Worm (Caenorhabditis elegans): Measurements from ENCODE around the gene ZC204.14.

DNA sequence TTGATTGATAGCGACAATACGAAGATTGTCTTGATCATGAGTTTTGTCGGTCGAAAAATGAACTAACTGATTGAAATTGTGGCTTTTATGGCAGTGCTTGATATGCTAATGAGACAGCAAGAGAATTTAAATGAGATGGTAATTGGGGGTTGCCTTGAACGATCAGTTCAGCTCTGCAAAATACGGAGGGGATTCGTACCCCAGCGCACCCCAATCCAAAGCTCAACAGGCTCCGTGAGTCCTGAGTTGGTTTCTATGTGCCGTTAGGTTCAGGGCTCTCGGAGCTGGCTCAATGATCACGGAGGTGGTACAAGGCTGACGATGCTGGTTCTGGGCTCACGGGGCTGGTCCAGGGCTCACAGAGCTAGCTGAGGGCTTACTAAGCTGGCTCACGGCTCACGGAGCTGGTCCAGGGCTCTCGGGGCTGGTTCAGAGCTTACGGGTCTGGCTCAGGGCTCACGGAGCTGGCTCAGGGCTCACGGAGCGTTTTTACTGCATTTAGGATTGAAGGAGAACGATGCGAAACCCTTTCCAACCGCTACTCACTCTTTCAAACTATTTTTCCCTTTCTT lies 17.9 kb downstream of the ZC204.14 start, which contains the start of gene ZC204.6:
- TF ChIP-seq unc-62 (GFP tag; optimal IDR thresholded peaks at IDR 0.05) (no peak), cnd-1 (tag; optimal IDR thresholded peaks at IDR 0.05) (no peak), ham-2 (GFP tag; optimal IDR thresholded peaks at IDR 0.05) (no peak), ztf-11 (tag; optimal IDR thresholded peaks at IDR 0.05) (no peak), tbx-8 (GFP tag; optimal IDR thresholded peaks at IDR 0.05) (no peak), unc-39 (tag; optimal IDR thresholded peaks at IDR 0.05) (no peak), mep-1 (tag; optimal IDR thresholded peaks at IDR 0.05) (no peak), mls-2 (tag; optimal IDR thresholded peaks at IDR 0.05) (no peak), lsy-2 (tag; optimal IDR thresholded peaks at IDR 0.05) (no peak)
